Worm (Caenorhabditis elegans) whole organism, L4 larva: ENCODE data around the gene srw-97.

Experiments
- F10B5.3 ChIP-seq: sonication (generic microtip); optimal IDR thresholded peaks from 2 replicates; lab custom pipeline; 2016; ENCODE audit warnings: mild to moderate bottlenecking, missing genetic modification characterization, missing compliant biosample characterization
- F37D6.2 ChIP-seq: sonication (generic microtip); optimal IDR thresholded peaks from 2 replicates; lab custom pipeline; 2016; ENCODE audit warnings: mild to moderate bottlenecking, missing genetic modification characterization, missing compliant biosample characterization
- Y105C5A.15 ChIP-seq: fragments of 200-800 bp; sonication (Bioruptor generic); IDR thresholded peaks from 2 replicates; pipeline ENCODE4 v1.3.6; 2022; ENCODE audit warnings: missing genetic modification characterization, missing compliant biosample characterization
- aha-1 ChIP-seq: fragments of 150-350 bp; peaks from one replicate; lab custom pipeline; 2014; ENCODE audit warnings: missing biosample characterization, missing genetic modification characterization
- aly-2 ChIP-seq: sonication (generic microtip); optimal IDR thresholded peaks from 2 replicates; lab custom pipeline; 2018; ENCODE audit warnings: missing biosample characterization, missing genetic modification characterization
- ceh-20 ChIP-seq: fragments of 200-800 bp; sonication (Bioruptor generic); IDR thresholded peaks from 2 replicates; pipeline ENCODE4 v1.3.6; 2022; ENCODE audit warnings: missing genetic modification reagents, missing genetic modification characterization, missing compliant biosample characterization
- ceh-82 ChIP-seq: sonication (generic microtip); optimal IDR thresholded peaks from 2 replicates; lab custom pipeline; 2017; ENCODE audit warnings: missing biosample characterization, missing genetic modification characterization
- ces-1 ChIP-seq: fragments of 150-350 bp; sonication (generic microtip); optimal IDR thresholded peaks from 4 replicates; lab custom pipeline; 2014; ENCODE audit warnings: missing biosample characterization, missing genetic modification reagents, missing genetic modification characterization
- cey-2 ChIP-seq: sonication (generic microtip); optimal IDR thresholded peaks from 3 replicates; lab custom pipeline; 2017; ENCODE audit warnings: missing genetic modification characterization, mild to moderate bottlenecking, missing compliant biosample characterization, antibody characterized with exemption, borderline replicate concordance; ENCODE audit not compliant: insufficient read depth
- daf-16 ChIP-seq, 3 experiments: sonication (generic microtip); optimal IDR thresholded peaks; 2 replicates each; lab custom pipeline; 2016 to 2017; ENCODE audit warnings: missing genetic modification characterization in 3 of 3, missing genetic modification reagents in 3 of 3, mild to moderate bottlenecking in 2 of 3, missing compliant biosample characterization in 2 of 3, missing biosample characterization in 1 of 3, moderate library complexity in 1 of 3
- daf-19 ChIP-seq: fragments of 200-800 bp; sonication (Bioruptor generic); conservative IDR thresholded peaks from 2 replicates; pipeline ENCODE4 v1.3.6; 2022; ENCODE audit warnings: missing genetic modification characterization, missing compliant biosample characterization
- dmd-6 ChIP-seq: fragments of 200-800 bp; sonication (Bioruptor generic); IDR thresholded peaks from 2 replicates; pipeline ENCODE4 v1.3.6; 2022; ENCODE audit warnings: missing genetic modification reagents, missing genetic modification characterization, missing compliant biosample characterization
- dve-1 ChIP-seq: sonication (generic microtip); optimal IDR thresholded peaks from 2 replicates; lab custom pipeline; 2017; ENCODE audit warnings: antibody characterized with exemption, mild to moderate bottlenecking, missing genetic modification characterization, missing compliant biosample characterization; ENCODE audit not compliant: insufficient read depth
- egl-27 ChIP-seq: sonication (generic microtip); optimal IDR thresholded peaks from 3 replicates; lab custom pipeline; 2017; ENCODE audit warnings: missing biosample characterization, missing genetic modification reagents, missing genetic modification characterization
- fkh-10 ChIP-seq: fragments of 150-350 bp; optimal IDR thresholded peaks from 2 replicates; lab custom pipeline; 2014; ENCODE audit warnings: missing biosample characterization, missing genetic modification reagents, missing genetic modification characterization
- gei-8 ChIP-seq: fragments of 200-800 bp; sonication (Bioruptor generic); optimal IDR thresholded peaks from 2 replicates; lab custom pipeline; 2018; ENCODE audit warnings: mild to moderate bottlenecking, missing genetic modification characterization, missing compliant biosample characterization
- hmg-1.1 ChIP-seq: fragments of 200-800 bp; sonication (Bioruptor generic); IDR thresholded peaks from 2 replicates; pipeline ENCODE4 v1.3.6; 2022; ENCODE audit warnings: missing genetic modification reagents, missing genetic modification characterization, missing compliant biosample characterization
- lin-38 ChIP-seq: fragments of 200-800 bp; sonication (Bioruptor generic); IDR thresholded peaks from 2 replicates; pipeline ENCODE4 v1.3.6; 2022; ENCODE audit warnings: missing genetic modification reagents, missing genetic modification characterization, missing compliant biosample characterization
- lin-39 ChIP-seq: fragments of 150-350 bp; optimal IDR thresholded peaks from 2 replicates; lab custom pipeline; 2014; ENCODE audit warnings: missing biosample characterization, missing genetic modification reagents, missing genetic modification characterization
- lir-3 ChIP-seq: sonication (generic microtip); optimal IDR thresholded peaks from 2 replicates; lab custom pipeline; 2016; ENCODE audit warnings: mild to moderate bottlenecking, missing genetic modification characterization, missing compliant biosample characterization
- madf-5 ChIP-seq, 2 experiments: fragments of 200-800 bp; sonication (Bioruptor generic); IDR thresholded peaks; 2 replicates each; pipeline ENCODE4 v1.3.6; 2022; ENCODE audit warnings: missing compliant biosample characterization in 2 of 2, missing genetic modification characterization in 2 of 2
- mdt-29 ChIP-seq: fragments of 200-800 bp; sonication (Bioruptor generic); IDR thresholded peaks from 2 replicates; pipeline ENCODE4 v1.3.6; 2022; ENCODE audit warnings: missing genetic modification reagents, missing genetic modification characterization, missing compliant biosample characterization
- mep-1 ChIP-seq: fragments of 150-350 bp; sonication (generic microtip); optimal IDR thresholded peaks from 3 replicates; lab custom pipeline; 2014; ENCODE audit warnings: missing biosample characterization, missing genetic modification characterization
- mxl-2 ChIP-seq: fragments of 200-800 bp; sonication (Bioruptor generic); conservative IDR thresholded peaks from 2 replicates; pipeline ENCODE4 v1.3.6; 2022; ENCODE audit warnings: missing genetic modification reagents, missing genetic modification characterization, missing compliant biosample characterization
- mxl-3 ChIP-seq: fragments of 200-800 bp; sonication (Bioruptor generic); optimal IDR thresholded peaks from 2 replicates; lab custom pipeline; 2018; ENCODE audit warnings: mild to moderate bottlenecking, missing genetic modification characterization, missing compliant biosample characterization
- nhr-111 ChIP-seq: fragments of 200-800 bp; sonication (Bioruptor generic); optimal IDR thresholded peaks from 2 replicates; lab custom pipeline; 2018; ENCODE audit warnings: mild to moderate bottlenecking, missing genetic modification characterization, missing compliant biosample characterization
- nhr-28 ChIP-seq: fragments of 150-350 bp; optimal IDR thresholded peaks from 2 replicates; lab custom pipeline; 2014; ENCODE audit warnings: missing biosample characterization, missing genetic modification characterization
- nhr-42 ChIP-seq: fragments of 200-800 bp; sonication (Bioruptor generic); IDR thresholded peaks from 2 replicates; pipeline ENCODE4 v1.3.6; 2022; ENCODE audit warnings: missing genetic modification characterization, missing compliant biosample characterization
- nhr-6 ChIP-seq: fragments of 150-350 bp; optimal IDR thresholded peaks from 2 replicates; lab custom pipeline; 2014; ENCODE audit warnings: missing biosample characterization, missing genetic modification characterization
- nhr-76 ChIP-seq: fragments of 150-350 bp; optimal IDR thresholded peaks from 2 replicates; lab custom pipeline; 2014; ENCODE audit warnings: missing biosample characterization, missing genetic modification characterization
- pha-4 ChIP-seq, 2 experiments: fragments of 150-350 bp in 1 of 2; fragments of 200-800 bp in 1 of 2; sonication (Bioruptor generic) in 1 of 2; IDR thresholded peaks in 1 of 2; optimal IDR thresholded peaks in 1 of 2; 2 replicates each; pipeline versions ENCODE4 v1.3.6 to Lab custom; 2014 to 2022; ENCODE audit warnings: missing genetic modification characterization in 2 of 2, missing genetic modification reagents in 2 of 2, missing biosample characterization in 1 of 2, missing compliant biosample characterization in 1 of 2
- php-3 ChIP-seq: fragments of 200-800 bp; sonication (Bioruptor generic); IDR thresholded peaks from 2 replicates; pipeline ENCODE4 v1.3.6; 2022; ENCODE audit warnings: missing genetic modification reagents, missing genetic modification characterization, missing compliant biosample characterization
- pqm-1 ChIP-seq: sonication (generic microtip); optimal IDR thresholded peaks from 2 replicates; lab custom pipeline; 2017; ENCODE audit warnings: missing biosample characterization, missing genetic modification characterization
- set-16 ChIP-seq: fragments of 200-800 bp; sonication (Bioruptor generic); IDR thresholded peaks from 2 replicates; pipeline ENCODE4 v1.3.6; 2022; ENCODE audit warnings: missing genetic modification reagents, missing genetic modification characterization, missing compliant biosample characterization
- tag-97 ChIP-seq: fragments of 200-800 bp; sonication (Bioruptor generic); IDR thresholded peaks from 2 replicates; pipeline ENCODE4 v1.3.6; 2022; ENCODE audit warnings: missing genetic modification characterization, missing compliant biosample characterization
- unc-130 ChIP-seq: sonication (generic microtip); optimal IDR thresholded peaks from 2 replicates; lab custom pipeline; 2016; ENCODE audit warnings: missing genetic modification reagents, missing genetic modification characterization, missing compliant biosample characterization
- unc-39 ChIP-seq: sonication (generic microtip); optimal IDR thresholded peaks from 2 replicates; lab custom pipeline; 2017; ENCODE audit warnings: missing biosample characterization, missing genetic modification characterization
- unc-62 ChIP-seq, 3 experiments: fragments of 150-350 bp in 1 of 3; sonication (generic microtip); optimal IDR thresholded peaks in 2 of 3; peaks in 1 of 3; 1 replicate in 1 of 3; 2 replicates in 2 of 3; lab custom pipeline; 2014 to 2017; ENCODE audit warnings: missing biosample characterization in 3 of 3, missing genetic modification characterization in 3 of 3, missing genetic modification reagents in 3 of 3, missing genotype in 1 of 3
- zip-2 ChIP-seq: fragments of 150-350 bp; optimal IDR thresholded peaks from 2 replicates; lab custom pipeline; 2014; ENCODE audit warnings: missing biosample characterization, missing genetic modification characterization
- ztf-11 ChIP-seq: fragments of 150-350 bp; optimal IDR thresholded peaks from 2 replicates; lab custom pipeline; 2014; ENCODE audit warnings: missing biosample characterization, missing genetic modification characterization

Gene srw-97

DNA sequence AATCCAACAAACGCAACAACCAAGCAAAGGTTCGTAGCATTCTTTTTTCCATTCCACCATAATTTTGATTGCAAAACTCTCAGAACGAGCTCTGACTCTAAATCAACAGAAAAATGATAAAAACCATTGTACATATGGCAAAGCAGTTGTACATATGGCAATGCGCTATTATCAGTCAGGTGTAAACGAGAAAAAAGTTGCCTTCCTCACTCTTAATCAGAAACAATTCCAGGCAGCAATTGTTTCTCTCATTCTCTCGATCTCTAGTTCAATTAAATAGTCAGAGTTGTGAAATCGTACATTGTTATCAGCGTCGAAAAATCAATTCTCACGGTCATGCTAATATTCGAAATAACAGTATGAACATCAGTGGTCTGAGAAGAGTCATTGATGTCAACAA is 47.0 kb downstream of the srw-97 start:
- TF ChIP-seq Y105C5A.15 (GFP tag; lab: Robert Waterston, UW) (no peak), madf-5 (GFP tag; IDR thresholded peaks at IDR 0.05; lab: Robert Waterston, UW) (no peak), mxl-3 (GFP tag; lab: Kevin White, UChicago) (peak; percentile 15), F37D6.2 (tag; lab: Kevin White, UChicago) (no peak), php-3 (GFP tag; lab: Robert Waterston, UW) (no peak), unc-130 (GFP tag; lab: Kevin White, UChicago) (no peak), nhr-28 (tag; lab: Kevin White, UChicago) (peak; percentile 45), fkh-10 (no peak), nhr-111 (GFP tag; lab: Kevin White, UChicago) (no peak), ces-1 (GFP tag; lab: Kevin White, UChicago) (no peak), dmd-6 (GFP tag; lab: Robert Waterston, UW) (no peak), mdt-29 (GFP tag; lab: Robert Waterston, UW) (no peak), lir-3 (tag; lab: Kevin White, UChicago) (no peak), ceh-82 (tag; lab: Kevin White, UChicago) (no peak), unc-39 (tag; lab: Kevin White, UChicago) (no peak), lin-38 (GFP tag; lab: Robert Waterston, UW) (no peak), pqm-1 (peak; percentile 95), cey-2 (tag; lab: Kevin White, UChicago) (no peak), gei-8 (GFP tag; lab: Kevin White, UChicago) (no peak), hmg-1.1 (GFP tag; lab: Robert Waterston, UW) (no peak), ceh-20 (GFP tag; lab: Robert Waterston, UW) (no peak), tag-97 (GFP tag; lab: Robert Waterston, UW) (no peak), nhr-76 (tag; lab: Kevin White, UChicago) (no peak), nhr-42 (no peak), unc-62 (GFP tag; optimal IDR thresholded peaks at IDR 0.05 in 1 of 2; lab: Kevin White, UChicago) (peak in 1 of 2 experiments; percentile 71), unc-62 (tag; optimal IDR thresholded peaks at IDR 0.05; lab: Kevin White, UChicago) (no peak)

DNA sequence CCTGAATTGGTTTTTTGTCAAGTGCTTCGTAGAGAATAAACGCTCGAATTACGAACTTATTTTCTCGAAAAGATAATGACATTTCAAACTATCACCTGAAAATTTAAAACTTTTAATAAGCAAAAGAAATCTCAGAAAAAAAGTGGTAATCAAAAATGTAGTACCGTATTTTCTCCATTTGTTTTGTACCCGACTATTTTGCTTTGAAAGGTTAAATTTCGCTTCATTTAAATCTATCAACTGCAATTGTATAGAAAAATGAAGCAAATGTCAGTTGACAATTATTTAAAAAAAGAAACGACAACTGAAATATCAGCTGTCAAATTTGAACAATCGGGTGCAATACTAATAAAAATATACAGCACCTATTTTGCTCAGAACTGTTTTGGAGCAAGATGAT is 47.6 kb downstream of the srw-97 start, which contains the start of gene fbxa-158:
Gene fbxa-158, minus strand, starts transcription at position 101 of the 400 bp plus-strand sequence.
- TF ChIP-seq mep-1 (tag; lab: Kevin White, UChicago) (no peak), tag-97 (GFP tag; lab: Robert Waterston, UW) (no peak), madf-5 (GFP tag; IDR thresholded peaks at IDR 0.05; lab: Robert Waterston, UW) (no peak), mxl-2 (GFP tag; lab: Robert Waterston, UW) (no peak), F10B5.3 (no peak), nhr-6 (tag; lab: Kevin White, UChicago) (no peak), egl-27 (tag; lab: Kevin White, UChicago) (no peak), aly-2 (tag; lab: Kevin White, UChicago) (no peak), daf-19 (no peak), lin-39 (tag; lab: Kevin White, UChicago) (no peak), aha-1 (tag; lab: Kevin White, UChicago) (no peak), pha-4 (GFP tag; IDR thresholded peaks at IDR 0.05; lab: Robert Waterston, UW) (no peak), pha-4 (tag; optimal IDR thresholded peaks at IDR 0.05; lab: Kevin White, UChicago) (no peak), set-16 (no peak), daf-16 (GFP tag; optimal IDR thresholded peaks at IDR 0.05; lab: Kevin White, UChicago) (no peak), daf-16 (tag; optimal IDR thresholded peaks at IDR 0.05; lab: Kevin White, UChicago) (no peak), ztf-11 (tag; lab: Kevin White, UChicago) (no peak), zip-2 (tag; lab: Kevin White, UChicago) (no peak), php-3 (GFP tag; lab: Robert Waterston, UW) (no peak), unc-39 (tag; lab: Kevin White, UChicago) (no peak), dve-1 (tag; lab: Kevin White, UChicago) (no peak), mdt-29 (GFP tag; lab: Robert Waterston, UW) (no peak)
